Worm (Caenorhabditis elegans): ENCODE data around the gene H12D21.10.

DNA sequence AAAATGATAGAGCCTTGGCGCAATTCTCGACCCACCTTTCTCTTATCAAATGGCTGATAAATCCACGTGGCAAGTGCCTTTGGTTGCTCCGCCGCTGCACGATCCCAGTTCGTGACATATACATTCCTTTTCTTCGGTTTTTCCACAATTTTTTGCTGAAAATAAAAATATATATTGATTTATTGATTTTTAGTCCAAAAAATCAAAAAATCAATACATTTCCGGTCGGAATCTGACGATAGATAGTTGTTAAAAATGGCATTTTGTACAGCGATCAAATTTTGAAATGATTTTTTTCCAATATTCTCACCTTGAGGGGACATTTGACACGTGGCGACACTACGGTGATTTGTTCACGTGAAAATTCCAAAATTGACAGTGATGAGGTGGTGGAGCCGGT, 44.2 kb downstream of the H12D21.10 start:
- TF ChIP-seq ztf-11 (tag; optimal IDR thresholded peaks at IDR 0.05) = no peak
- no peak for TF ChIP-seq nfya-1 (tag; optimal IDR thresholded peaks at IDR 0.05; ENCODE audit: insufficient read depth)
- no peak for TF ChIP-seq elt-2 (tag; optimal IDR thresholded peaks at IDR 0.05)
- TF ChIP-seq skn-1 (tag; optimal IDR thresholded peaks at IDR 0.05) = no peak
- no peak for TF ChIP-seq mdl-1 (tag; optimal IDR thresholded peaks at IDR 0.05)
- TF ChIP-seq nhr-237 (tag; optimal IDR thresholded peaks at IDR 0.05) = no peak
- TF ChIP-seq egl-27 (tag; optimal IDR thresholded peaks at IDR 0.05) = no peak
- TF ChIP-seq elt-1 (tag; optimal IDR thresholded peaks at IDR 0.05) = no peak
- TF ChIP-seq nhr-25 (tag; optimal IDR thresholded peaks at IDR 0.05) = no peak
- no peak for TF ChIP-seq pha-4 (tag; optimal IDR thresholded peaks at IDR 0.05)
- TF ChIP-seq lin-39 (tag; optimal IDR thresholded peaks at IDR 0.05) = no peak

Data from whole organism, L3 larva.